Worm (Caenorhabditis elegans) whole organism, L4 larva: ENCODE measurements around the gene D1046.2.

Source experiments
- F49E8.2 ChIP-seq: sonication (generic microtip); optimal IDR thresholded peaks from 2 replicates; lab custom pipeline; 2016; ENCODE audit warnings: missing compliant biosample characterization, mild to moderate bottlenecking, missing genetic modification characterization, borderline replicate concordance
- R02D3.7 ChIP-seq: fragments of 150-350 bp; sonication (generic microtip); optimal IDR thresholded peaks from 3 replicates; lab custom pipeline; 2014; ENCODE audit warnings: missing biosample characterization, missing genetic modification characterization
- T20F7.1 ChIP-seq: fragments of 200-800 bp; sonication (Bioruptor generic); optimal IDR thresholded peaks from 2 replicates; lab custom pipeline; 2018; ENCODE audit warnings: mild to moderate bottlenecking, missing genetic modification characterization, missing compliant biosample characterization
- Y5F2A.4 ChIP-seq: fragments of 200-800 bp; sonication (Bioruptor generic); optimal IDR thresholded peaks from 2 replicates; lab custom pipeline; 2018; ENCODE audit warnings: mild to moderate bottlenecking, missing genetic modification characterization, missing compliant biosample characterization
- Y75B8A.6 ChIP-seq: fragments of 200-800 bp; sonication (Bioruptor generic); IDR thresholded peaks from 2 replicates; pipeline ENCODE4 v1.3.6; 2022; ENCODE audit warnings: missing genetic modification reagents, missing genetic modification characterization, missing compliant biosample characterization
- ZK546.5 ChIP-seq, 2 experiments: sonication (generic microtip); optimal IDR thresholded peaks; 2 replicates each; lab custom pipeline; 2017; ENCODE audit warnings: missing biosample characterization in 2 of 2, missing genetic modification characterization in 2 of 2
- aha-1 ChIP-seq: fragments of 150-350 bp; peaks from one replicate; lab custom pipeline; 2014; ENCODE audit warnings: missing biosample characterization, missing genetic modification characterization
- attf-4 ChIP-seq: sonication (generic microtip); optimal IDR thresholded peaks from 3 replicates; lab custom pipeline; 2017; ENCODE audit warnings: missing biosample characterization, missing genetic modification characterization
- daf-16 ChIP-seq, 3 experiments: sonication (generic microtip); optimal IDR thresholded peaks; 2 replicates each; lab custom pipeline; 2016 to 2017; ENCODE audit warnings: missing genetic modification characterization in 3 of 3, missing genetic modification reagents in 3 of 3, mild to moderate bottlenecking in 2 of 3, missing compliant biosample characterization in 2 of 3, missing biosample characterization in 1 of 3, moderate library complexity in 1 of 3
- daf-19 ChIP-seq: fragments of 200-800 bp; sonication (Bioruptor generic); conservative IDR thresholded peaks from 2 replicates; pipeline ENCODE4 v1.3.6; 2022; ENCODE audit warnings: missing genetic modification characterization, missing compliant biosample characterization
- dmd-6 ChIP-seq: fragments of 200-800 bp; sonication (Bioruptor generic); IDR thresholded peaks from 2 replicates; pipeline ENCODE4 v1.3.6; 2022; ENCODE audit warnings: missing genetic modification reagents, missing genetic modification characterization, missing compliant biosample characterization
- dmd-8 ChIP-seq: fragments of 200-800 bp; sonication (Bioruptor generic); IDR thresholded peaks from 2 replicates; pipeline ENCODE4 v1.3.6; 2022; ENCODE audit warnings: missing genetic modification characterization, missing compliant biosample characterization
- dmd-9 ChIP-seq: fragments of 200-800 bp; sonication (Bioruptor generic); IDR thresholded peaks from 2 replicates; pipeline ENCODE4 v1.3.6; 2022; ENCODE audit warnings: missing genetic modification reagents, missing genetic modification characterization, missing compliant biosample characterization
- dve-1 ChIP-seq: sonication (generic microtip); optimal IDR thresholded peaks from 2 replicates; lab custom pipeline; 2017; ENCODE audit warnings: antibody characterized with exemption, mild to moderate bottlenecking, missing genetic modification characterization, missing compliant biosample characterization; ENCODE audit not compliant: insufficient read depth
- egl-27 ChIP-seq: sonication (generic microtip); optimal IDR thresholded peaks from 3 replicates; lab custom pipeline; 2017; ENCODE audit warnings: missing biosample characterization, missing genetic modification reagents, missing genetic modification characterization
- egl-43 ChIP-seq: fragments of 200-800 bp; sonication (Bioruptor generic); IDR thresholded peaks from 2 replicates; pipeline ENCODE4 v1.3.6; 2022; ENCODE audit warnings: missing genetic modification reagents, missing genetic modification characterization, missing compliant biosample characterization
- fkh-10 ChIP-seq: fragments of 150-350 bp; optimal IDR thresholded peaks from 2 replicates; lab custom pipeline; 2014; ENCODE audit warnings: missing biosample characterization, missing genetic modification reagents, missing genetic modification characterization
- hlh-11 ChIP-seq: fragments of 200-800 bp; sonication (Bioruptor generic); optimal IDR thresholded peaks from 2 replicates; lab custom pipeline; 2018; ENCODE audit warnings: mild to moderate bottlenecking, missing genetic modification characterization, missing compliant biosample characterization
- hlh-30 ChIP-seq: sonication (generic microtip); optimal IDR thresholded peaks from 2 replicates; lab custom pipeline; 2017; ENCODE audit warnings: antibody characterized with exemption, mild to moderate bottlenecking, missing genetic modification characterization, missing compliant biosample characterization; ENCODE audit not compliant: insufficient read depth
- hmg-1.1 ChIP-seq: fragments of 200-800 bp; sonication (Bioruptor generic); IDR thresholded peaks from 2 replicates; pipeline ENCODE4 v1.3.6; 2022; ENCODE audit warnings: missing genetic modification reagents, missing genetic modification characterization, missing compliant biosample characterization
- jun-1 ChIP-seq: fragments of 150-350 bp; optimal IDR thresholded peaks from 2 replicates; lab custom pipeline; 2014; ENCODE audit warnings: missing biosample characterization, missing genetic modification reagents, missing genetic modification characterization
- lin-29 ChIP-seq: fragments of 200-800 bp; sonication (Bioruptor generic); IDR thresholded peaks from 2 replicates; pipeline ENCODE4 v1.3.6; 2022; ENCODE audit warnings: missing genetic modification reagents, missing genetic modification characterization, missing compliant biosample characterization
- lin-38 ChIP-seq: fragments of 200-800 bp; sonication (Bioruptor generic); IDR thresholded peaks from 2 replicates; pipeline ENCODE4 v1.3.6; 2022; ENCODE audit warnings: missing genetic modification reagents, missing genetic modification characterization, missing compliant biosample characterization
- lin-39 ChIP-seq: fragments of 150-350 bp; optimal IDR thresholded peaks from 2 replicates; lab custom pipeline; 2014; ENCODE audit warnings: missing biosample characterization, missing genetic modification reagents, missing genetic modification characterization
- lsy-2 ChIP-seq, 2 experiments: fragments of 150-350 bp in 1 of 2; sonication (generic microtip) in 1 of 2; optimal IDR thresholded peaks; 2 replicates each; lab custom pipeline; 2014 to 2017; ENCODE audit warnings: missing biosample characterization in 2 of 2, missing genetic modification characterization in 2 of 2
- madf-5 ChIP-seq, 2 experiments: fragments of 200-800 bp; sonication (Bioruptor generic); IDR thresholded peaks; 2 replicates each; pipeline ENCODE4 v1.3.6; 2022; ENCODE audit warnings: missing compliant biosample characterization in 2 of 2, missing genetic modification characterization in 2 of 2
- mes-2 ChIP-seq: sonication (generic microtip); optimal IDR thresholded peaks from 2 replicates; lab custom pipeline; 2016; ENCODE audit warnings: missing genotype, mild to moderate bottlenecking, missing genetic modification characterization, missing compliant biosample characterization; ENCODE audit not compliant: poor library complexity, severe bottlenecking
- nhr-102 ChIP-seq: sonication (generic microtip); optimal IDR thresholded peaks from 2 replicates; lab custom pipeline; 2016; ENCODE audit warnings: mild to moderate bottlenecking, missing genetic modification characterization, moderate library complexity, missing compliant biosample characterization
- nhr-11 ChIP-seq: fragments of 150-350 bp; optimal IDR thresholded peaks from 2 replicates; lab custom pipeline; 2014; ENCODE audit warnings: missing biosample characterization, missing genetic modification characterization
- nhr-48 ChIP-seq: sonication (generic microtip); optimal IDR thresholded peaks from 2 replicates; lab custom pipeline; 2016; ENCODE audit warnings: mild to moderate bottlenecking, missing genetic modification characterization, missing compliant biosample characterization
- rbr-2 ChIP-seq: sonication (generic microtip); optimal IDR thresholded peaks from 2 replicates; lab custom pipeline; 2016; ENCODE audit warnings: missing genotype, missing genetic modification characterization, missing compliant biosample characterization
- skn-1 ChIP-seq: fragments of 150-350 bp; optimal IDR thresholded peaks from 2 replicates; lab custom pipeline; 2014; ENCODE audit warnings: missing biosample characterization, missing genetic modification characterization
- snpc-1.2 ChIP-seq: fragments of 200-800 bp; sonication (Bioruptor generic); IDR thresholded peaks from 2 replicates; pipeline ENCODE4 v1.3.6; 2022; ENCODE audit warnings: missing genetic modification reagents, missing genetic modification characterization, missing compliant biosample characterization
- spr-1 ChIP-seq: sonication (generic microtip); optimal IDR thresholded peaks from 2 replicates; lab custom pipeline; 2016; ENCODE audit warnings: mild to moderate bottlenecking, missing genetic modification characterization, missing compliant biosample characterization
- spr-3 ChIP-seq: fragments of 200-800 bp; sonication (Bioruptor generic); optimal IDR thresholded peaks from 2 replicates; lab custom pipeline; 2018; ENCODE audit warnings: mild to moderate bottlenecking, missing genetic modification characterization, missing compliant biosample characterization
- tag-97 ChIP-seq: fragments of 200-800 bp; sonication (Bioruptor generic); IDR thresholded peaks from 2 replicates; pipeline ENCODE4 v1.3.6; 2022; ENCODE audit warnings: missing genetic modification characterization, missing compliant biosample characterization
- unc-39 ChIP-seq: sonication (generic microtip); optimal IDR thresholded peaks from 2 replicates; lab custom pipeline; 2017; ENCODE audit warnings: missing biosample characterization, missing genetic modification characterization
- unc-62 ChIP-seq, 3 experiments: fragments of 150-350 bp in 1 of 3; sonication (generic microtip); optimal IDR thresholded peaks in 2 of 3; peaks in 1 of 3; 1 replicate in 1 of 3; 2 replicates in 2 of 3; lab custom pipeline; 2014 to 2017; ENCODE audit warnings: missing biosample characterization in 3 of 3, missing genetic modification characterization in 3 of 3, missing genetic modification reagents in 3 of 3, missing genotype in 1 of 3
- zfp-2 ChIP-seq: sonication (generic microtip); optimal IDR thresholded peaks from 2 replicates; lab custom pipeline; 2016; ENCODE audit warnings: mild to moderate bottlenecking, missing genetic modification characterization, missing compliant biosample characterization
- zip-2 ChIP-seq: fragments of 150-350 bp; optimal IDR thresholded peaks from 2 replicates; lab custom pipeline; 2014; ENCODE audit warnings: missing biosample characterization, missing genetic modification characterization

Gene D1046.2

DNA sequence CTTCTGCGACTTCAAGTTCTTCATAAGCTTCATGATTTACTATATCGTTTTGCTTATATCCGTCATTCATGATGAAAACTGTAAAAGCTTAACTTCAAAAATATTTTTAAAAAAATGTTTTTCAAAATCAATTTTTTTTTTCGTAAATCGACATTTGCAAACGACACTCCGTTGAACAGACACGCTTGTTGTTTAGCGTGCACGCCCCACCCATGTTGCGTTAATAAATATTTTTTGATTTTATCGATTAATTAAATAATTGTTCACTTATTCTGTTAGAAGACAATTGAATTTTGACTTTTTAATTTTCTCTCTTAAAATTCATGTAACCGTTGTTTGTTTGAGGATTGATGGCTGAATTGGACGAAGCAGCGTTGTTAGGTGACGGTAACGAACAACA, at the start of gene D1046.2, which contains the start of gene cfim-2:
Gene D1046.2, minus strand, starts transcription at position 78 of the 400 bp plus-strand sequence.
Gene cfim-2, plus strand, starts transcription at position 335 of the 400 bp plus-strand sequence.
- TF ChIP-seq snpc-1.2 (GFP tag; lab: Robert Waterston, UW) (no peak), hlh-30 (tag; lab: Kevin White, UChicago) (peak; percentile 26), T20F7.1 (GFP tag; lab: Kevin White, UChicago) (peak; percentile 97), mes-2 (tag; lab: Kevin White, UChicago) (peak; percentile 38), lsy-2 (tag; optimal IDR thresholded peaks at IDR 0.05; lab: Kevin White, UChicago) (peak in 1 of 2 experiments; percentile 57), dmd-8 (GFP tag; lab: Robert Waterston, UW) (no peak), dve-1 (tag; lab: Kevin White, UChicago) (peak; percentile 12)

DNA sequence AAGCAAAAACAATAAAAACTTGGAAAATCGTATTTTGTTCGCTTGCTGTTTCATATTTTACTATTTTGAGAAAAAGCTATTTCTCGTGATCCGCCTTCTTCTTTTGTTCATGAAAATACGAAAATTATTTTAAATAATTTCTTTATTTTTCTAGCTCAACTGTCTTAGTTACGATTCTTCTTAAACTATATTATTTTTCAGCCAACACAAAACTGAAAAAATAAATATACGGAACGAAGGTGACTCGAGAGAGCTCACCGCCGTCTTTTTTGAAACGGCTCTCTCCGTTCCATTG, 49.4 kb upstream of the D1046.2 start, which contains the start of gene pdzd-8:
Gene pdzd-8, plus strand, starts transcription at position 196 of the 295 bp plus-strand sequence.
- TF ChIP-seq Y5F2A.4 (GFP tag; lab: Kevin White, UChicago), result no peak
- no peak for TF ChIP-seq R02D3.7 (tag; lab: Kevin White, UChicago)
- no peak for TF ChIP-seq hlh-30 (tag; lab: Kevin White, UChicago)
- TF ChIP-seq unc-62 (GFP tag; optimal IDR thresholded peaks at IDR 0.05 in 1 of 2; lab: Kevin White, UChicago), result no peak
- no peak for TF ChIP-seq unc-62 (tag; optimal IDR thresholded peaks at IDR 0.05; lab: Kevin White, UChicago)
- no peak for TF ChIP-seq Y75B8A.6
- no peak for TF ChIP-seq attf-4 (tag; lab: Kevin White, UChicago)
- TF ChIP-seq zip-2 (tag; lab: Kevin White, UChicago), result no peak
- no peak for TF ChIP-seq nhr-48
- TF ChIP-seq fkh-10 (GFP tag; lab: Kevin White, UChicago), result no peak
- TF ChIP-seq daf-19 (GFP tag; lab: Robert Waterston, UW), result no peak
- no peak for TF ChIP-seq mes-2 (tag; lab: Kevin White, UChicago)
- TF ChIP-seq egl-43, result no peak
- TF ChIP-seq unc-39 (tag; lab: Kevin White, UChicago), result no peak
- TF ChIP-seq F49E8.2, result no peak
- TF ChIP-seq jun-1 (tag; lab: Kevin White, UChicago), result no peak

DNA sequence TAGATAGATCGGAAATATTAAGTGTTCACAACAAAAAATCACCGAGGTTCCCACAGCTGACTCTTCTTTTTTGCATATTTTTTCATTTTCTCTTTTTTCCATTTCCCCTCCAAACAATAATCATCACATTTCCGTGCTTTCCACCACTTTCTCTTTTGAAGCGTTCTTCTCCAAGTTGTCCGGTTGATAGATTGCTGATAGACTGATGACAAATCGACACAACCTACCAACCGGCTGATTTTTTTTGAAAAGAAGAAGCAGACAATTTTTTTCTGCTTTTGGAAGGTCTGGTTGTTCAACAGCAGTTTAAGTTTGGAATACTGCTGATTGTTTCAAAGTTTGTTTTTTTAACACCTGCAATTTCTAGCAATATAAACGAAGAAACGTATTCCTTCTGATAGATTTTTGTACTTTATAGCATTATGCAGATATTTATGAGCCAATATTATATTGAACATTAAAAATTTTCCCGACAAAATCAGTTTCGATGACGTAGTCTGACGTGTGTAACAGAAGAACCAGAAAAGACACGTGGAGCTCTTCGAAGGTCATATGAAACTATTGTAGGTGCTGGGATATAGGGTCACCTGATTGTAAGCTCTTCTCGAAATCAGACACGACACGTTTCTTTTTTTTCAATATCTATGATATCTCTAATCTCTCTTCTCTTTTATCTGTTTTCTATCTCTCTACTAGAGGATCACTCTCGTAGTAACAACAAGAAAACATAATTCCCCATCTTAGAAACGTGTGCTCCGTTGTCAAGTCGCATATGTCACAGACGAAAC, 48.9 kb upstream of the D1046.2 start:
- TF ChIP-seq aha-1 (tag; lab: Kevin White, UChicago), result peak; percentile 58
- TF ChIP-seq daf-16 (GFP tag; optimal IDR thresholded peaks at IDR 0.05; lab: Kevin White, UChicago), result peak in 1 of 2 experiments; percentile 24
- TF ChIP-seq daf-16 (tag; optimal IDR thresholded peaks at IDR 0.05; lab: Kevin White, UChicago), result no peak
- TF ChIP-seq rbr-2 (tag; lab: Kevin White, UChicago), result no peak
- TF ChIP-seq F49E8.2, result no peak
- no peak for TF ChIP-seq lin-29 (GFP tag; lab: Robert Waterston, UW)
- TF ChIP-seq hlh-11 (tag; lab: Kevin White, UChicago), result peak; percentile 25
- TF ChIP-seq hlh-30 (tag; lab: Kevin White, UChicago), result peak; percentile 14
- TF ChIP-seq nhr-11, result peak; percentile 61
- TF ChIP-seq, all 104 proteins: peak for 5

DNA sequence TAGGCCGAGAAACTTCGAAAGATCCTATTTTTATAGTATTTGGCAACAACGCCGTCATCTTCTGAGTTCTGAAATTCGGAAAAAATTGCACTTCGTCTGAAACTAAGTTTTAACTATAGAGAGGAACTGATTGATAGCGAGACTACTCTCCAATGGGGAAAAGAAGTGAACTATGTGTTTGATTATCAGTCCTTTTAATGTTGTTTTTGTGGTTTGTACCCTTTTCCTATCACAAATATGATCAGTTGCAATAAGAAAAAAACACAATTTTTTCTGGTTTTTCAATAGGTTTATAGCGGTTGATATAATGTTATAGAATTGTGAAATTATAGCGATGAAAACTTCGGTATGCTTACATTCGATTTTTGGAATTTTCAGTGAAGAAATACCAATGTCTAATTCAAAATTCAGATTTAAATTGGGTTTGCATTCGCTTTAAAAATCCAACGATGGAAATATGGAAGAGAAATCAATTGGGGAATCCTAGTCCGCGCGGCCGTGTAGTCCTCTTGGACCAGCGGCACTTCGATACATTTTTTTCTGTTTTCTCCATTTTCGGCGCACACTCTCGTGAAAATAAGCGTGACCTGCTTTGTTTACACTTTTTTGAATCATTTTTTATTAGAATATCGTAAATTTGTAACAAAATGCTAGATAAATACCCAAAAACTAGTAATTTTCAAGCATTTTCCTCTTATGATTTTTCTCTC, 47.5 kb upstream of the D1046.2 start, which contains the start of gene C53B4.3:
Gene C53B4.3, minus strand, starts transcription at position 464 of the 710 bp plus-strand sequence.
- TF ChIP-seq spr-1 (tag; lab: Kevin White, UChicago) (no peak), spr-3 (no peak), unc-39 (tag; lab: Kevin White, UChicago) (no peak), attf-4 (tag; lab: Kevin White, UChicago) (no peak), rbr-2 (tag; lab: Kevin White, UChicago) (peak; percentile 59), madf-5 (GFP tag; IDR thresholded peaks at IDR 0.05; lab: Robert Waterston, UW) (no peak), dmd-9 (peak; percentile 91), snpc-1.2 (GFP tag; lab: Robert Waterston, UW) (peak; percentile 31; the same call in 1 of the 2 replicates), dmd-6 (peak; percentile 64), nhr-102 (tag; lab: Kevin White, UChicago) (peak; percentile 40), skn-1 (tag; lab: Kevin White, UChicago) (no peak), Y5F2A.4 (GFP tag; lab: Kevin White, UChicago) (no peak), ZK546.5 (tag; optimal IDR thresholded peaks at IDR 0.05; lab: Kevin White, UChicago) (no peak), hmg-1.1 (no peak), Y75B8A.6 (no peak), zfp-2 (tag; lab: Kevin White, UChicago) (no peak), lin-38 (GFP tag; lab: Robert Waterston, UW) (no peak; the same call in 1 of the 2 replicates), zip-2 (tag; lab: Kevin White, UChicago) (no peak), egl-27 (tag; lab: Kevin White, UChicago) (no peak), lin-39 (tag; lab: Kevin White, UChicago) (no peak), tag-97 (GFP tag; lab: Robert Waterston, UW) (no peak)
